Fruit fly (Drosophila melanogaster): ENCODE data around the gene CG15211.
A peak's percentile ranks its signal among the peaks of the same experiment; 100 is the strongest.

The CG15211 gene

DNA sequence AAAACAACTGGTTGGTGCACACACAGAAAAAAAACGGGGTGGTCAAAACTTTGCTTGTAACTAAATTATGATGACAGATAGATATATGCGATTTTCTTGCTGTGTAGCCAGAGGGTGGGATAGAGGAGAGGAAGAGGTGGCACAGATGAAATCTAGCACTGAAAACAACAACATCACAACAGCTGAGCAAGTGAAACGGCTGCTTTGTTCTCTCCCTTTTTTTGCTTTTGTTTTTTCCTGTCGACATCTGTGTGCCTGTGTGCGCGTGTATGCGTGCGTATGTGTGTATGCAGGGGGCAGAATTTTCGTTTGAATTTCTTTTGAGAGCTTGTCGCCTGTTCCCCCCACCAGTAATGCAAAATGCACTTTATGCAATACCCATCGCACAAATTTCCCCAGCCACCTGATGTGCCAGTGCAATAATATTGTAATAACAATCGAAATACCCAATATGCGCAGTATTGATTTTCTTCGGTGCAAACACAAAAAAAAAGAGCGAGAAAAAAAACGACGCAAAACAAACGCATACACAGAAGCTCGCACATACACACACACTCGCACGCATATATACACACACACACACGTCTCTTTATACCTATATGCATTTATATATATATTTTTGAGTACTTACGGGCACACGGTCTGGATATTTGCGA, 4.9 kb upstream of the CG15211 start (continued):
- TF ChIP-seq Lhr (GFP tag; optimal IDR thresholded peaks at IDR 0.05) (no peak), CG7271 (tag; optimal IDR thresholded peaks at IDR 0.05) (no peak), ab (GFP tag; optimal IDR thresholded peaks at IDR 0.05) (no peak), ken (GFP tag; IDR thresholded peaks at IDR 0.05) (peak; percentile 42; the same call in 1 of the 3 replicates), bsh (GFP tag; optimal IDR thresholded peaks at IDR 0.05) (peak; percentile 49 to 73), CG14860 (GFP tag; IDR thresholded peaks at IDR 0.05; ENCODE audit: partially characterized antibody) (no peak), Bdp1 (GFP tag; optimal IDR thresholded peaks at IDR 0.05) (no peak), Hsf (GFP tag; optimal IDR thresholded peaks at IDR 0.05) (peak; percentile 69), vvl (GFP tag; IDR thresholded peaks at IDR 0.05) (peak; percentile 75), CG3838 (GFP tag; optimal IDR thresholded peaks at IDR 0.05) (no peak), CG8924 (tag; optimal IDR thresholded peaks at IDR 0.05) (peak; percentile 80), ranshi (GFP tag; IDR thresholded peaks at IDR 0.05) (peak; percentile 57), CG6254 (GFP tag; optimal IDR thresholded peaks at IDR 0.05) (peak; percentile 28), CG1832 (GFP tag; optimal IDR thresholded peaks at IDR 0.05) (peak; percentile 49), gce (GFP tag; IDR thresholded peaks at IDR 0.05) (0 out of 3 replicates have a peak, but pooled peaks have one; percentile 39), Ets65A (GFP tag) (no peak), CG16779 (GFP tag; IDR thresholded peaks at IDR 0.05) (0 out of 2 replicates have a peak, but pooled peaks have one; percentile 40), Hand (GFP tag; optimal IDR thresholded peaks at IDR 0.05) (peak; percentile 63), seq (GFP tag; IDR thresholded peaks at IDR 0.05) (0 out of 2 replicates have a peak, but pooled peaks have one; percentile 28), CG17328 (GFP tag; IDR thresholded peaks at IDR 0.05) (peak; percentile 46; the same call in 1 of the 2 replicates), CG2199 (GFP tag; IDR thresholded peaks at IDR 0.05) (0 out of 3 replicates have a peak, but pooled peaks have one; percentile 41), cas (GFP tag; IDR thresholded peaks at IDR 0.05) (no peak), zfh2 (GFP tag; optimal IDR thresholded peaks at IDR 0.05) (peak; percentile 70), CG7987 (GFP tag; optimal IDR thresholded peaks at IDR 0.05) (no peak), disco-r (GFP tag; optimal IDR thresholded peaks at IDR 0.05) (peak; percentile 18), Vsx1 (GFP tag; optimal IDR thresholded peaks at IDR 0.05) (no peak), CHES-1-like (GFP tag; optimal IDR thresholded peaks at IDR 0.05) (peak; percentile 81), MESR4 (GFP tag; optimal IDR thresholded peaks at IDR 0.05) (no peak), Nf-YB (GFP tag; optimal IDR thresholded peaks at IDR 0.05) (peak; percentile 25), CG14710 (tag; optimal IDR thresholded peaks at IDR 0.05) (no peak), CG3163 (GFP tag; optimal IDR thresholded peaks at IDR 0.05) (peak; percentile 28), CG10209 (GFP tag; optimal IDR thresholded peaks at IDR 0.05) (peak; percentile 56), CG9727 (GFP tag; optimal IDR thresholded peaks at IDR 0.05) (peak; percentile 58), CG4282 (GFP tag; optimal IDR thresholded peaks at IDR 0.05) (peak; percentile 51), CG10267 (tag; optimal IDR thresholded peaks at IDR 0.05) (no peak), CG7928 (GFP tag; optimal IDR thresholded peaks at IDR 0.05) (no peak), CG17802 (tag; optimal IDR thresholded peaks at IDR 0.05) (no peak), CG4707 (GFP tag; optimal IDR thresholded peaks at IDR 0.05) (no peak), CG6689 (GFP tag; IDR thresholded peaks at IDR 0.05) (no peak), CG10979 (tag; optimal IDR thresholded peaks at IDR 0.05) (peak; percentile 37), CG13624 (GFP tag; optimal IDR thresholded peaks at IDR 0.05) (peak; percentile 75), sug (tag; optimal IDR thresholded peaks at IDR 0.05) (peak; percentile 70), CG16815 (GFP tag; optimal IDR thresholded peaks at IDR 0.05) (peak; percentile 28), yki (optimal IDR thresholded peaks at IDR 0.05) (no peak), maf-S (GFP tag; optimal IDR thresholded peaks at IDR 0.05) (peak; percentile 65), vfl (GFP tag; optimal IDR thresholded peaks at IDR 0.05) (peak; percentile 51), CG7556 (GFP tag; optimal IDR thresholded peaks at IDR 0.05) (peak; percentile 21), CG17186 (GFP tag; optimal IDR thresholded peaks at IDR 0.05) (no peak), tin (GFP tag; optimal IDR thresholded peaks at IDR 0.05) (peak; percentile 49), CG15696 (tag; optimal IDR thresholded peaks at IDR 0.05) (peak; percentile 17)
